Fruit fly (Drosophila melanogaster) whole organism, embryonic: Measurements from ENCODE around the gene Tasp1.

Source experiments
- Ada2b ChIP-seq: fragments of 200-800 bp; sonication (Bioruptor generic); IDR thresholded peaks from 2 replicates; pipeline ENCODE4 v1.3.6; 2022; ENCODE audit warnings: missing biosample characterization, missing genetic modification characterization
- Atf-2 ChIP-seq: fragments of 200-800 bp; sonication (Bioruptor generic); optimal IDR thresholded peaks from 2 replicates; lab custom pipeline; 2016; ENCODE audit warnings: missing biosample characterization, missing genetic modification characterization
- B-H1 ChIP-seq: fragments of 200-800 bp; sonication (Bioruptor generic); IDR thresholded peaks from 3 replicates; pipeline ENCODE4 v1.3.6; 2022; ENCODE audit warnings: missing biosample characterization, missing genetic modification characterization
- CG10321 ChIP-seq: fragments of 200-800 bp; sonication (Bioruptor generic); IDR thresholded peaks from 2 replicates; pipeline ENCODE4 v1.3.6; 2022; ENCODE audit warnings: missing biosample characterization, missing genetic modification characterization
- CG11085 ChIP-seq: fragments of 200-800 bp; sonication (Bioruptor generic); IDR thresholded peaks from 2 replicates; pipeline ENCODE4 v1.3.6; 2022; ENCODE audit warnings: missing biosample characterization, missing genetic modification characterization
- CG12744 ChIP-seq: fragments of 200-800 bp; sonication (Bioruptor generic); optimal IDR thresholded peaks from 2 replicates; lab custom pipeline; 2016; ENCODE audit warnings: missing biosample characterization, missing genetic modification characterization
- CG14710 ChIP-seq: fragments of 200-800 bp; sonication (Bioruptor generic); optimal IDR thresholded peaks from 3 replicates; lab custom pipeline; 2019; ENCODE audit warnings: missing biosample characterization, mild to moderate bottlenecking, missing genetic modification characterization, moderate library complexity
- CG15011 ChIP-seq: fragments of 200-800 bp; sonication (Bioruptor generic); optimal IDR thresholded peaks from 3 replicates; lab custom pipeline; 2018; ENCODE audit warnings: missing biosample characterization, mild to moderate bottlenecking, missing genetic modification characterization
- CG15073 ChIP-seq: fragments of 200-800 bp; sonication (Bioruptor generic); optimal IDR thresholded peaks from 2 replicates; lab custom pipeline; 2016; ENCODE audit warnings: missing biosample characterization, missing genetic modification characterization
- CG1529 ChIP-seq: fragments of 200-800 bp; sonication (Bioruptor generic); optimal IDR thresholded peaks from 3 replicates; lab custom pipeline; 2018; ENCODE audit warnings: missing biosample characterization, missing genetic modification characterization
- CG17359 ChIP-seq: fragments of 200-800 bp; sonication (Bioruptor generic); optimal IDR thresholded peaks from 3 replicates; lab custom pipeline; 2018; ENCODE audit warnings: missing biosample characterization, mild to moderate bottlenecking, missing genetic modification characterization, moderate library complexity
- CG17385 ChIP-seq: fragments of 200-800 bp; sonication (Bioruptor generic); optimal IDR thresholded peaks from 3 replicates; lab custom pipeline; 2018; ENCODE audit warnings: missing biosample characterization, mild to moderate bottlenecking, missing genetic modification characterization
- CG17802 ChIP-seq: fragments of 200-800 bp; sonication (Bioruptor generic); optimal IDR thresholded peaks from 2 replicates; lab custom pipeline; 2018; ENCODE audit warnings: missing biosample characterization, mild to moderate bottlenecking, missing genetic modification characterization, moderate library complexity
- CG18011 ChIP-seq: fragments of 200-800 bp; sonication (Bioruptor generic); optimal IDR thresholded peaks from 2 replicates; lab custom pipeline; 2017; ENCODE audit warnings: missing biosample characterization, missing genetic modification characterization, mild to moderate bottlenecking, moderate library complexity, missing genotype
- CG18476 ChIP-seq: fragments of 200-800 bp; sonication (Bioruptor generic); optimal IDR thresholded peaks from 2 replicates; lab custom pipeline; 2016; ENCODE audit warnings: missing biosample characterization, mild to moderate bottlenecking, missing genetic modification characterization
- CG2129 ChIP-seq: fragments of 200-800 bp; sonication (Bioruptor generic); IDR thresholded peaks from 2 replicates; pipeline ENCODE4 v1.3.6; 2022; ENCODE audit warnings: missing biosample characterization, missing genetic modification characterization; ENCODE audit not compliant: partially characterized antibody
- CG30020 ChIP-seq: fragments of 200-800 bp; optimal IDR thresholded peaks from 2 replicates; lab custom pipeline; 2019; ENCODE audit warnings: missing biosample characterization, mild to moderate bottlenecking, missing genetic modification characterization, moderate library complexity
- CG42726 ChIP-seq: fragments of 200-800 bp; sonication (Bioruptor generic); IDR thresholded peaks from 2 replicates; pipeline ENCODE4 v1.3.6; 2022; ENCODE audit warnings: missing biosample characterization, missing genetic modification characterization; ENCODE audit not compliant: partially characterized antibody
- CG6791 ChIP-seq: fragments of 200-800 bp; sonication (Bioruptor generic); IDR thresholded peaks from 3 replicates; pipeline ENCODE4 v1.3.6; 2022; ENCODE audit warnings: missing biosample characterization, missing genetic modification characterization; ENCODE audit not compliant: partially characterized antibody
- CG8924 ChIP-seq: fragments of 200-800 bp; optimal IDR thresholded peaks from 3 replicates; lab custom pipeline; 2019; ENCODE audit warnings: missing biosample characterization, mild to moderate bottlenecking, missing genetic modification characterization, moderate library complexity
- CG9932 ChIP-seq: fragments of 200-800 bp; sonication (Bioruptor generic); IDR thresholded peaks from 2 replicates; pipeline ENCODE4 v1.3.6; 2022; ENCODE audit warnings: missing biosample characterization, missing genetic modification characterization
- Drgx ChIP-seq: fragments of 200-800 bp; sonication (Bioruptor generic); IDR thresholded peaks from 2 replicates; pipeline ENCODE4 v1.3.6; 2022; ENCODE audit warnings: missing biosample characterization, missing genetic modification characterization
- Fer2 ChIP-seq: fragments of 200-800 bp; sonication (Bioruptor generic); optimal IDR thresholded peaks from 2 replicates; lab custom pipeline; 2018; ENCODE audit warnings: missing biosample characterization, mild to moderate bottlenecking, missing genetic modification characterization, moderate library complexity
- HmgD ChIP-seq: fragments of 200-800 bp; sonication (Bioruptor generic); optimal IDR thresholded peaks from 3 replicates; lab custom pipeline; 2016; ENCODE audit warnings: missing biosample characterization, missing genetic modification characterization
- HmgZ ChIP-seq: fragments of 200-800 bp; sonication (Bioruptor generic); optimal IDR thresholded peaks from 2 replicates; lab custom pipeline; 2018; ENCODE audit warnings: missing biosample characterization, mild to moderate bottlenecking, missing genetic modification characterization
- Jarid2 ChIP-seq: fragments of 200-800 bp; sonication (Bioruptor generic); optimal IDR thresholded peaks from 3 replicates; lab custom pipeline; 2017; ENCODE audit warnings: mild to moderate bottlenecking, missing biosample characterization, missing genetic modification reagents, missing genetic modification characterization
- Kr ChIP-seq: fragments of 200-800 bp; sonication (Bioruptor generic); optimal IDR thresholded peaks from 2 replicates; lab custom pipeline; 2017; ENCODE audit warnings: missing biosample characterization, mild to moderate bottlenecking, missing genetic modification characterization
- Meics ChIP-seq: fragments of 200-800 bp; sonication (Bioruptor generic); optimal IDR thresholded peaks from 2 replicates; lab custom pipeline; 2017; ENCODE audit warnings: missing biosample characterization, mild to moderate bottlenecking, missing genetic modification characterization
- NFAT ChIP-seq: fragments of 200-800 bp; sonication (Bioruptor generic); IDR thresholded peaks from 2 replicates; pipeline ENCODE4 v1.3.6; 2022; ENCODE audit warnings: missing biosample characterization, missing genetic modification characterization
- Ssrp ChIP-seq: fragments of 200-800 bp; sonication (Bioruptor generic); optimal IDR thresholded peaks from 2 replicates; lab custom pipeline; 2018; ENCODE audit warnings: missing biosample characterization, mild to moderate bottlenecking, missing genetic modification characterization, moderate library complexity
- ac ChIP-seq: fragments of 200-800 bp; sonication (Bioruptor generic); optimal IDR thresholded peaks from 3 replicates; lab custom pipeline; 2017; ENCODE audit warnings: missing biosample characterization, mild to moderate bottlenecking, missing genetic modification characterization
- az2 ChIP-seq: fragments of 200-800 bp; sonication (Bioruptor generic); optimal IDR thresholded peaks from 3 replicates; lab custom pipeline; 2016; ENCODE audit warnings: missing biosample characterization, missing genetic modification characterization
- cato ChIP-seq: fragments of 200-800 bp; sonication (Bioruptor generic); optimal IDR thresholded peaks from 2 replicates; lab custom pipeline; 2016; ENCODE audit warnings: missing biosample characterization, missing genetic modification characterization, borderline replicate concordance
- crc ChIP-seq: fragments of 200-800 bp; sonication (Bioruptor generic); optimal IDR thresholded peaks from 2 replicates; lab custom pipeline; 2016; ENCODE audit warnings: missing biosample characterization, missing genetic modification characterization
- da ChIP-seq: fragments of 200-800 bp; sonication (Bioruptor generic); optimal IDR thresholded peaks from 2 replicates; lab custom pipeline; 2016; ENCODE audit warnings: missing biosample characterization, missing genetic modification characterization
- dmrt11E ChIP-seq: fragments of 200-800 bp; sonication (Bioruptor generic); optimal IDR thresholded peaks from 3 replicates; lab custom pipeline; 2018; ENCODE audit warnings: missing biosample characterization, mild to moderate bottlenecking, missing genetic modification characterization, moderate library complexity
- dmrt99B ChIP-seq: fragments of 200-800 bp; sonication (Bioruptor generic); optimal IDR thresholded peaks from 2 replicates; lab custom pipeline; 2018; ENCODE audit warnings: missing biosample characterization, mild to moderate bottlenecking, missing genetic modification characterization, moderate library complexity
- gem ChIP-seq: fragments of 200-800 bp; sonication (Bioruptor generic); optimal IDR thresholded peaks from 2 replicates; lab custom pipeline; 2019; ENCODE audit warnings: missing biosample characterization, mild to moderate bottlenecking, missing genetic modification characterization, moderate library complexity
- jumu ChIP-seq: fragments of 200-800 bp; sonication (Bioruptor generic); optimal IDR thresholded peaks from 3 replicates; lab custom pipeline; 2016; ENCODE audit warnings: missing biosample characterization, missing genetic modification characterization
- lilli ChIP-seq: fragments of 200-800 bp; sonication (Bioruptor generic); optimal IDR thresholded peaks from 3 replicates; lab custom pipeline; 2016; ENCODE audit warnings: missing biosample characterization, missing genetic modification characterization
- lola ChIP-seq, 3 experiments: fragments of >200 bp in 2 of 3; fragments of 200-800 bp in 1 of 3; sonication (Bioruptor generic) in 1 of 3; optimal IDR thresholded peaks; 2 replicates each; lab custom pipeline; 2017 to 2019; ENCODE audit warnings: missing biosample characterization in 3 of 3, missing genetic modification characterization in 3 of 3, mild to moderate bottlenecking in 1 of 3, moderate library complexity in 1 of 3
- peb ChIP-seq: fragments of 200-800 bp; sonication (Bioruptor generic); IDR thresholded peaks from 2 replicates; pipeline ENCODE4 v1.3.6; 2022; ENCODE audit warnings: missing biosample characterization, missing genetic modification characterization
- sd ChIP-seq: fragments of 200-800 bp; sonication (Bioruptor generic); optimal IDR thresholded peaks from 3 replicates; lab custom pipeline; 2018; ENCODE audit warnings: missing biosample characterization, mild to moderate bottlenecking, missing genetic modification characterization, moderate library complexity
- sim ChIP-seq: fragments of 200-800 bp; sonication (Bioruptor generic); IDR thresholded peaks from 2 replicates; pipeline ENCODE4 v1.3.6; 2022; ENCODE audit warnings: missing biosample characterization, missing genetic modification characterization
- so ChIP-seq: fragments of 200-800 bp; sonication (Bioruptor generic); IDR thresholded peaks from 3 replicates; pipeline ENCODE4 v1.3.6; 2022; ENCODE audit warnings: missing biosample characterization, missing genetic modification characterization
- sug ChIP-seq: fragments of 200-800 bp; optimal IDR thresholded peaks from 2 replicates; lab custom pipeline; 2019; ENCODE audit warnings: missing biosample characterization, mild to moderate bottlenecking, missing genetic modification characterization, moderate library complexity
- tin ChIP-seq: fragments of 200-800 bp; sonication (Bioruptor generic); optimal IDR thresholded peaks from 3 replicates; lab custom pipeline; 2016; ENCODE audit warnings: missing biosample characterization, missing genetic modification characterization
- toy ChIP-seq: fragments of 200-800 bp; sonication (Bioruptor generic); IDR thresholded peaks from 2 replicates; pipeline ENCODE4 v1.3.6; 2022; ENCODE audit warnings: missing biosample characterization, missing genetic modification characterization
- tup ChIP-seq: fragments of 200-800 bp; sonication (Bioruptor generic); optimal IDR thresholded peaks from 2 replicates; lab custom pipeline; 2016; ENCODE audit warnings: missing biosample characterization, mild to moderate bottlenecking, missing genetic modification characterization, moderate library complexity
- twi ChIP-seq: fragments of 200-800 bp; optimal IDR thresholded peaks from 2 replicates; lab custom pipeline; 2019; ENCODE audit warnings: missing biosample characterization, mild to moderate bottlenecking, missing genetic modification characterization, moderate library complexity
- wdn ChIP-seq: fragments of 200-800 bp; sonication (Bioruptor generic); IDR thresholded peaks from 2 replicates; pipeline ENCODE4 v1.3.6; 2022; ENCODE audit warnings: missing biosample characterization, missing genetic modification characterization

The Tasp1 gene

dm6 chr3L:16048086-16048485 lies 39.2 kb downstream of the Tasp1 start (continued):
- TF ChIP-seq CG17385 (GFP tag; lab: Kevin White, UChicago) (peak; percentile 20), dmrt99B (tag; lab: Kevin White, UChicago) (no peak), peb (GFP tag; lab: Robert Waterston, UW) (no peak), CG10321 (no peak; the same call in 1 of the 2 replicates), CG1529 (GFP tag; lab: Kevin White, UChicago) (no peak), sd (peak; percentile 59), da (GFP tag; lab: Kevin White, UChicago) (no peak), CG6791 (GFP tag; lab: Robert Waterston, UW) (no peak), CG17359 (tag; lab: Kevin White, UChicago) (no peak), ac (no peak), dmrt11E (tag; lab: Kevin White, UChicago) (no peak), cato (GFP tag; lab: Kevin White, UChicago) (no peak), toy (0 out of 2 replicates have a peak, but pooled peaks have one; percentile 6), HmgZ (tag; lab: Kevin White, UChicago) (peak; percentile 29), Jarid2 (GFP tag; lab: Kevin White, UChicago) (no peak), lola (GFP tag; optimal IDR thresholded peaks at IDR 0.05; lab: Kevin White, UChicago) (no peak), Atf-2 (no peak), CG15011 (GFP tag; lab: Kevin White, UChicago) (peak; percentile 29), CG42726 (no peak), CG15073 (GFP tag; lab: Kevin White, UChicago) (no peak), CG11085 (GFP tag; lab: Robert Waterston, UW) (no peak), so (GFP tag; lab: Robert Waterston, UW) (peak; percentile 84; the same call in 2 of the 3 replicates), CG9932 (peak; percentile 74), az2 (GFP tag; lab: Kevin White, UChicago) (no peak), CG30020 (tag; lab: Kevin White, UChicago) (no peak), gem (tag; lab: Kevin White, UChicago) (peak; percentile 56), tin (GFP tag; lab: Kevin White, UChicago) (peak; percentile 17), Kr (GFP tag; lab: Kevin White, UChicago) (no peak), sug (tag; lab: Kevin White, UChicago) (peak; percentile 59), crc (GFP tag; lab: Kevin White, UChicago) (peak; percentile 7), HmgD (peak; percentile 7), tup (GFP tag; lab: Kevin White, UChicago) (no peak), Ada2b (peak; percentile 47), jumu (GFP tag; lab: Kevin White, UChicago) (no peak), Ssrp (tag; lab: Kevin White, UChicago) (no peak), CG18476 (GFP tag; lab: Kevin White, UChicago) (peak; percentile 19), lilli (GFP tag; lab: Kevin White, UChicago) (peak; percentile 70), CG8924 (peak; percentile 45), CG14710 (no peak), CG17802 (tag; lab: Kevin White, UChicago) (no peak), CG12744 (GFP tag; lab: Kevin White, UChicago) (peak; percentile 42), twi (no peak), Meics (GFP tag; lab: Kevin White, UChicago) (peak; percentile 55), Drgx (GFP tag; lab: Robert Waterston, UW) (peak; percentile 81), Fer2 (no peak), CG2129 (no peak), sim (GFP tag; lab: Robert Waterston, UW) (no peak), wdn (GFP tag; lab: Robert Waterston, UW) (peak; percentile 40; the same call in 1 of the 2 replicates), NFAT (GFP tag; lab: Robert Waterston, UW) (0 out of 2 replicates have a peak, but pooled peaks have one; percentile 45), CG18011 (GFP tag; lab: Kevin White, UChicago) (peak; percentile 8), B-H1 (GFP tag; lab: Robert Waterston, UW) (peak; percentile 19; the same call in 1 of the 3 replicates)
